Worm (Caenorhabditis elegans): Measurements from ENCODE around the gene ndub-5.

DNA sequence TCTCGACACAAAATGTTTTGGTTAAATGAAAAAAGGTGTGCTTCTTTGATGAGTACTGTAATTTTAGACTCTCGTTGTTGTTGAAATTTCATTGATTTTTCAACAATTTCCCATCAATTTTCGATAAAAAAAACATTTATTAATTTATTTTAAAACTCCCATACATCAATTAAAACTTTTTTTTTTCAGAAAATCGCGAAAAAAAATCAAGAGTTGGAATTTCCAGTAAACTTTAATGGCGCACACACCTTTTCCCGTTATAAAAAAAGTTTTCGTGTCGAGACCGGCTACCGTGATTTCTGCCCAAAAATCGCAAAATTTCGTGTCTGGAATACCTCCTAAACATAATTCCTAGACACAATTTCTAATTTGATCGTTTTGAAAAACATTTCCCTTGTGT is 3.6 kb upstream of the ndub-5 start, which contains the start of gene C25H3.14:
- TF ChIP-seq hmbx-1 (tag; optimal IDR thresholded peaks at IDR 0.05) (no peak), ceh-36 (tag; optimal IDR thresholded peaks at IDR 0.05) (no peak), ama-1 (optimal IDR thresholded peaks at IDR 0.05) (no peak), sea-1 (GFP tag; conservative IDR thresholded peaks at IDR 0.05) (no peak), tra-4 (tag; optimal IDR thresholded peaks at IDR 0.05) (no peak), hnd-1 (tag; optimal IDR thresholded peaks at IDR 0.05) (no peak), F13C5.2 (tag; optimal IDR thresholded peaks at IDR 0.05) (no peak), ceh-13 (GFP tag; optimal IDR thresholded peaks at IDR 0.05) (no peak), pes-1 (GFP tag; IDR thresholded peaks at IDR 0.05) (no peak), flt-1 (GFP tag; IDR thresholded peaks at IDR 0.05) (no peak), scrt-1 (GFP tag; IDR thresholded peaks at IDR 0.05) (no peak)
